Worm (Caenorhabditis elegans) whole organism, L4/young adult: ENCODE results near the gene enol-1.

Experiments
- W03F9.2 ChIP-seq: fragments of 150-350 bp; optimal IDR thresholded peaks from 2 replicates; lab custom pipeline; 2014; ENCODE audit warnings: missing biosample characterization, missing genetic modification characterization
- dao-5 ChIP-seq: sonication (generic microtip); optimal IDR thresholded peaks from 2 replicates; lab custom pipeline; 2016; ENCODE audit warnings: missing genotype, missing genetic modification characterization, moderate library complexity, missing compliant biosample characterization
- him-1 ChIP-seq: sonication (generic microtip); optimal IDR thresholded peaks from 2 replicates; lab custom pipeline; 2016; ENCODE audit warnings: missing genotype, missing genetic modification reagents, missing genetic modification characterization, missing compliant biosample characterization

enol-1 gene

ce11 chrII:8931405-8932149, 780 bp downstream of the enol-1 start:
- no peak for TF ChIP-seq him-1 (tag; lab: Kevin White, UChicago)
- TF ChIP-seq dao-5 (tag; lab: Kevin White, UChicago) = no peak
- no peak for TF ChIP-seq W03F9.2 (tag; lab: Kevin White, UChicago)

- TF ChIP-seq him-1 (tag; lab: Kevin White, UChicago) (no peak), W03F9.2 (tag; lab: Kevin White, UChicago) (no peak), dao-5 (tag; lab: Kevin White, UChicago) (no peak)
These were observed 1.6 kb downstream of the enol-1 start for ce11 chrII:8932392-8932791.

- TF ChIP-seq him-1 (tag; lab: Kevin White, UChicago) = peak; percentile 22
- no peak for TF ChIP-seq dao-5 (tag; lab: Kevin White, UChicago)
- TF ChIP-seq W03F9.2 (tag; lab: Kevin White, UChicago) = peak; percentile 68
These were observed 3.1 kb downstream of the enol-1 start, which contains the start of gene T21B10.3 for ce11 chrII:8933693-8934432. Gene T21B10.3 (plus strand): TSS chrII:8934382.

ce11 chrII:8938907-8939622, 8.3 kb downstream of the enol-1 start:
- TF ChIP-seq him-1 (tag; lab: Kevin White, UChicago) = no peak
- no peak for TF ChIP-seq dao-5 (tag; lab: Kevin White, UChicago)
- no peak for TF ChIP-seq W03F9.2 (tag; lab: Kevin White, UChicago)

ce11 chrII:8940362-8940940, 9.7 kb downstream of the enol-1 start, which contains the start of the genes set-17 and T21B10.4:
Gene set-17 (minus strand): TSS chrII:8940488.
Gene T21B10.4 (plus strand): TSS chrII:8940894.
- TF ChIP-seq W03F9.2 (tag; lab: Kevin White, UChicago) = peak; percentile 33
- no peak for TF ChIP-seq dao-5 (tag; lab: Kevin White, UChicago)

DNA sequence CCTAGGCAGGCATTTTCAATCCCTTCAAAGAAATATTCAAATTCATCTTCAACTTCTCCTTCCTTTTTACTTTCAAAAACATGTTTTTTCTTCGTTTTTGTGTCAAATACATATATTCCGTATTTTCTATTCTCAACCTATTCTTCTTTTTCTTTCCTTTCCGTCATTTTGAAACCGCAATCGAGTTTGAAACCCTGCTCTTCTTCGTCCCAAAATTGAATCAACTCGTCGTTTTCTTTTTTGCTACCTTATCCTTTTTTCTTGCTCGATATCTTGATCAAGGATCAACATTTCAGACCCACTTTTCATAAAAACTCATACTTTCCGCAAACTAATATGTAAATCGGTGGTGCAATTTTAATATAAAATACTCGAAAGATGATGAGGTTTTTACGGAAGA, 14.4 kb downstream of the enol-1 start:
- no peak for TF ChIP-seq W03F9.2 (tag; lab: Kevin White, UChicago)
- no peak for TF ChIP-seq him-1 (tag; lab: Kevin White, UChicago)
- no peak for TF ChIP-seq dao-5 (tag; lab: Kevin White, UChicago)

- TF ChIP-seq dao-5 (tag; lab: Kevin White, UChicago) (no peak), him-1 (tag; lab: Kevin White, UChicago) (no peak), W03F9.2 (tag; lab: Kevin White, UChicago) (no peak)
These were observed 16.6 kb downstream of the enol-1 start, which contains the start of gene cutl-15 for ce11 chrII:8947391-8947790. Gene cutl-15 (minus strand): TSS chrII:8947688.

- no peak for TF ChIP-seq W03F9.2 (tag; lab: Kevin White, UChicago)
- no peak for TF ChIP-seq him-1 (tag; lab: Kevin White, UChicago)
- no peak for TF ChIP-seq dao-5 (tag; lab: Kevin White, UChicago)
These were observed 17.8 kb downstream of the enol-1 start for ce11 chrII:8948640-8949039.

- TF ChIP-seq dao-5 (tag; lab: Kevin White, UChicago) (no peak), him-1 (tag; lab: Kevin White, UChicago) (no peak), W03F9.2 (tag; lab: Kevin White, UChicago) (no peak)
These were observed 20.5 kb downstream of the enol-1 start for ce11 chrII:8951270-8951669.

DNA sequence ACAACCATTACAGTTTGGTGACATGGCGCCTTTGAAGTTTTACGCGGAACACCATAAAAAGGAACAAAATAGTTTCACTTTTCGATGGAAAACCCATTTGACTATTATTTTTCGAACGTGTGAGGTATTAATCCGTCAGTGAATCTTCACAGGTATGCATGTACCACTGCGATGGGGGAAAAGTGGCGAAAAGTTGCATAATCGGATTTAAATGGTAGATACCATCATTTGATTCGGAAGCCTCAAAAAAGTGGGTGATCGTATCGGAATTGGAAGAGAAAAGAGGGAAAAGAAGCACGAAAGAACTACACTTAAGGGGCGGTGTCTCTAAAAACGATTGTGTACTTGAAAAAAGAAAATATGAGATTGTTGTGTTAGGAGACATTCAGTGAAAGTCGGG, 22.9 kb downstream of the enol-1 start:
- no peak for TF ChIP-seq W03F9.2 (tag; lab: Kevin White, UChicago)

DNA sequence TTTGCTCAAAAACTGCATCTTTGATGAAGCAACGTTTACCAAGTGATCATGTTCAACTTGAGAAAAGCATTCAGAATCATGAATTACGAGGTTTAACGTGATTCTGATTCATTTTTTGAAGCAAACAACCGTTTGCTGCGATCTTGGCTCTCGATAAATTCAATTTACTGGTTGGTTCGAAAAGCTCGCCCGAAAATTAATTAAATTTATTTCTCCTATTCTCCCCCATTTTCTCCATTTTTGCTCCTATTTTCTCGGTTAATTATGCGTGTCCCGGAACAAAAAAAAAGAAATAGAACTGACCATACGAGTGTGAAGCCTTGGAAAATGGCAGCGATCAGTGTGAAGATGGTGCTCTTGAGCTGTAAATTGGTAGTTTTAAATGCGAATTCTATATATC, 26.1 kb downstream of the enol-1 start:
- TF ChIP-seq him-1 (tag; lab: Kevin White, UChicago) (no peak), dao-5 (tag; lab: Kevin White, UChicago) (no peak), W03F9.2 (tag; lab: Kevin White, UChicago) (no peak)

DNA sequence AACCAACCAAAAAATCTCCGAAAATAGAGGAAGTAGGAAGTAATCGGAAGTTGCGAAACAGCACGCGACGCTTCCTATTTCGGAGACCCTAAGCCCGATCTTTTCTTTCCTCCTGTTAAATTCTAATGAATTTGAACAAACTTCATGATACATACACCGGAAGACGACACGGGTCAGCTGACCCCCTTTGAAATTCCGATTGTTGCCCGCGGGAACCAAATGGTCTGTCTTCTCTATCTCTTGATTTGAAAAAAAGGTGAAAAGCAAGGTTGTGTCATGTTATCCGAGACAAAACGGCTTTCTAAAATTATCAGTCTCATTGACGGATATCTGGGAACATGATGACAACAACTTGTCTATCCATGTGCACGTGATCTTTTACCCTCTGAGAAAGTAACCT, 28.3 kb downstream of the enol-1 start:
- TF ChIP-seq him-1 (tag; lab: Kevin White, UChicago) (no peak), dao-5 (tag; lab: Kevin White, UChicago) (no peak), W03F9.2 (tag; lab: Kevin White, UChicago) (no peak)

DNA sequence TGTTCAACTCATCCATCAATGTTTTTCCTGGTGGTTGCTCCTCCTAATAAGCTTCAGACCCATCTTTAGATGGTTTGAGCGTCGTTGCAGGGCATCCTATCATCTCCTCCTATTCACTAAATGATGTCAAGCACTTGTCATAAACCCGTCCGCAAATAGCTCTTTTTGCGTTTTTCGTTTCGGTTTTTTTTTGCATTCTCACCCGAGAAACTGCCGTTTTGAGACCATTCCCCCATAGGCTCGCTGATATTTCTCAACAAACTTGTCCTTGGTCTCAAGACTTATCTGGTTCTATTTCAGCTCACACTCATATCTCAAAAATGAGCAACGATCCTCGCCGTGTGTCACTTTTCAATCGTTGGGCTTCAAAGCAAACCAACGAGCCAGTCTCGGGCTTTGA, 29.6 kb downstream of the enol-1 start, which contains the start of gene cal-2:
Gene cal-2 (plus strand): TSS at position 301 of the 400 bp plus-strand sequence.
- TF ChIP-seq W03F9.2 (tag; lab: Kevin White, UChicago) = no peak
- TF ChIP-seq dao-5 (tag; lab: Kevin White, UChicago) = no peak
